Fruit fly (Drosophila melanogaster) whole organism, wandering third instar larva: ENCODE data around the gene CG42781.

Experiments
- Abd-B ChIP-seq: fragments of >200 bp; optimal IDR thresholded peaks from 2 replicates; lab custom pipeline; 2017; ENCODE audit warnings: missing biosample characterization, missing genetic modification characterization
- CG32264 ChIP-seq: fragments of 200-800 bp; sonication (Bioruptor generic); optimal IDR thresholded peaks from 2 replicates; lab custom pipeline; 2016; ENCODE audit warnings: missing biosample characterization, missing genetic modification characterization
- CG9705 ChIP-seq: fragments of 200-800 bp; sonication (Bioruptor generic); optimal IDR thresholded peaks from 2 replicates; lab custom pipeline; 2018; ENCODE audit warnings: missing biosample characterization, mild to moderate bottlenecking, missing genetic modification characterization
- CrebA ChIP-seq: fragments of 200-800 bp; sonication (Bioruptor generic); optimal IDR thresholded peaks from 2 replicates; lab custom pipeline; 2016; ENCODE audit warnings: missing biosample characterization, mild to moderate bottlenecking, missing genetic modification characterization, borderline replicate concordance
- Dfd ChIP-seq: fragments of >200 bp; optimal IDR thresholded peaks from 2 replicates; lab custom pipeline; 2017; ENCODE audit warnings: missing biosample characterization, missing genetic modification characterization
- Dif ChIP-seq: fragments of 200-275, 200-300 bp; sonication (Bioruptor generic); optimal IDR thresholded peaks from 2 replicates; lab custom pipeline; 2018; ENCODE audit warnings: missing biosample characterization, missing genetic modification characterization; ENCODE audit not compliant: partially characterized antibody
- GATAd ChIP-seq: sonication (Bioruptor generic); optimal IDR thresholded peaks from 2 replicates; lab custom pipeline; 2016; ENCODE audit warnings: missing biosample characterization, missing genetic modification characterization
- HLH106 ChIP-seq: fragments of 200-800 bp; optimal IDR thresholded peaks from 3 replicates; lab custom pipeline; 2019; ENCODE audit warnings: missing biosample characterization, mild to moderate bottlenecking, missing genetic modification characterization, moderate library complexity
- Hnf4 ChIP-seq: fragments of 200-800 bp; sonication (Bioruptor generic); optimal IDR thresholded peaks from 2 replicates; lab custom pipeline; 2016; ENCODE audit warnings: missing biosample characterization, mild to moderate bottlenecking, missing genetic modification characterization
- Hr78 ChIP-seq: fragments of >200 bp; optimal IDR thresholded peaks from 2 replicates; lab custom pipeline; 2017; ENCODE audit warnings: missing biosample characterization, missing genetic modification characterization
- Hr83 ChIP-seq: fragments of 200-300 bp; sonication (Bioruptor generic); optimal IDR thresholded peaks from 2 replicates; lab custom pipeline; 2016; ENCODE audit warnings: missing biosample characterization, mild to moderate bottlenecking, missing genetic modification characterization, moderate library complexity; ENCODE audit not compliant: poor library complexity, severe bottlenecking
- Jra ChIP-seq: sonication (Bioruptor generic); optimal IDR thresholded peaks from 2 replicates; lab custom pipeline; 2016; ENCODE audit warnings: missing biosample characterization, missing genetic modification characterization
- Mio ChIP-seq: sonication (Bioruptor generic); optimal IDR thresholded peaks from 2 replicates; lab custom pipeline; 2016; ENCODE audit warnings: missing biosample characterization, missing genetic modification characterization
- Myc ChIP-seq: fragments of >200 bp; optimal IDR thresholded peaks from 2 replicates; lab custom pipeline; 2017
- N ChIP-seq: fragments of >200 bp; optimal IDR thresholded peaks from 2 replicates; lab custom pipeline; 2018; ENCODE audit warnings: missing biosample characterization, missing external identifiers, missing genetic modification characterization
- OdsH ChIP-seq: fragments of 200-800 bp; sonication (Bioruptor generic); optimal IDR thresholded peaks from 2 replicates; lab custom pipeline; 2016; ENCODE audit warnings: missing biosample characterization, mild to moderate bottlenecking, missing genetic modification characterization
- Rel ChIP-seq, 2 experiments: fragments of 200-800 bp; sonication (Bioruptor generic) in 1 of 2; optimal IDR thresholded peaks; 2 replicates in 1 of 2; 3 replicates in 1 of 2; lab custom pipeline; 2016 to 2019; ENCODE audit warnings: mild to moderate bottlenecking in 2 of 2, missing biosample characterization in 2 of 2, missing genetic modification characterization in 2 of 2, moderate library complexity in 1 of 2
- Sp1 ChIP-seq: fragments of 200-800 bp; sonication (Bioruptor generic); optimal IDR thresholded peaks from 3 replicates; lab custom pipeline; 2019; ENCODE audit warnings: missing biosample characterization, mild to moderate bottlenecking, missing genetic modification characterization, moderate library complexity
- Vsx2 ChIP-seq: fragments of 200-300, 225-300 bp; sonication (Bioruptor generic); optimal IDR thresholded peaks from 2 replicates; lab custom pipeline; 2018; ENCODE audit warnings: missing biosample characterization, missing genetic modification characterization; ENCODE audit not compliant: partially characterized antibody
- br ChIP-seq: fragments of 200-800 bp; sonication (Bioruptor generic); optimal IDR thresholded peaks from 2 replicates; lab custom pipeline; 2016; ENCODE audit warnings: missing biosample characterization, missing genetic modification characterization
- brk ChIP-seq: fragments of 200-800 bp; sonication (Bioruptor generic); optimal IDR thresholded peaks from 2 replicates; lab custom pipeline; 2016; ENCODE audit warnings: missing biosample characterization, mild to moderate bottlenecking, missing genetic modification characterization
- dl ChIP-seq, 2 experiments: fragments of 175-275, 200-275 bp in 1 of 2; fragments of 200-275 bp in 1 of 2; sonication (Bioruptor generic); optimal IDR thresholded peaks; lab custom pipeline; 2018; ENCODE audit warnings: mild to moderate bottlenecking in 2 of 2, missing biosample characterization in 2 of 2, missing genetic modification characterization in 2 of 2, moderate library complexity in 2 of 2; ENCODE audit not compliant: partially characterized antibody in 2 of 2, insufficient read depth in 1 of 2
- dmrt93B ChIP-seq: fragments of 200-800 bp; sonication (Bioruptor generic); optimal IDR thresholded peaks from 2 replicates; lab custom pipeline; 2018; ENCODE audit warnings: missing biosample characterization, mild to moderate bottlenecking, missing genetic modification characterization
- dsf ChIP-seq: sonication (Bioruptor generic); optimal IDR thresholded peaks from 2 replicates; lab custom pipeline; 2016; ENCODE audit warnings: missing biosample characterization, missing genetic modification characterization, borderline replicate concordance
- ey ChIP-seq: fragments of 200-800 bp; sonication (Bioruptor generic); optimal IDR thresholded peaks from 2 replicates; lab custom pipeline; 2016; ENCODE audit warnings: missing biosample characterization, missing genetic modification characterization
- foxo ChIP-seq, 2 experiments: fragments of 200-800 bp; sonication (Bioruptor generic); optimal IDR thresholded peaks; 2 replicates in 1 of 2; 3 replicates in 1 of 2; lab custom pipeline; 2016 to 2017; ENCODE audit warnings: missing biosample characterization in 2 of 2, missing genetic modification characterization in 2 of 2
- fru ChIP-seq: fragments of 200-800 bp; sonication (Bioruptor generic); optimal IDR thresholded peaks from 3 replicates; lab custom pipeline; 2016; ENCODE audit warnings: missing biosample characterization, mild to moderate bottlenecking, missing genetic modification characterization
- h ChIP-seq: fragments of 200-800 bp; sonication (Bioruptor generic); optimal IDR thresholded peaks from 3 replicates; lab custom pipeline; 2016; ENCODE audit warnings: missing biosample characterization, mild to moderate bottlenecking, missing genetic modification characterization
- jim ChIP-seq: fragments of 175-275, 200-325 bp; sonication (Bioruptor generic); optimal IDR thresholded peaks from 2 replicates; lab custom pipeline; 2016; ENCODE audit warnings: missing biosample characterization, mild to moderate bottlenecking, missing genetic modification characterization
- lola ChIP-seq: fragments of >200 bp; optimal IDR thresholded peaks from 2 replicates; lab custom pipeline; 2017; ENCODE audit warnings: missing biosample characterization, missing genetic modification characterization
- pan ChIP-seq: fragments of >200 bp; optimal IDR thresholded peaks from 2 replicates; lab custom pipeline; 2017
- psq ChIP-seq: fragments of 200-800 bp; sonication (Bioruptor generic); optimal IDR thresholded peaks from 3 replicates; lab custom pipeline; 2017; ENCODE audit warnings: missing biosample characterization, mild to moderate bottlenecking, missing genetic modification characterization, moderate library complexity
- rgr ChIP-seq: fragments of 200-800 bp; sonication (Bioruptor generic); optimal IDR thresholded peaks from 3 replicates; lab custom pipeline; 2016; ENCODE audit warnings: missing biosample characterization, mild to moderate bottlenecking, missing genetic modification characterization
- sage ChIP-seq: fragments of 200-800 bp; sonication (Bioruptor generic); optimal IDR thresholded peaks from 2 replicates; lab custom pipeline; 2016; ENCODE audit warnings: missing biosample characterization, mild to moderate bottlenecking, missing genetic modification characterization
- sv ChIP-seq: fragments of 200-800 bp; sonication (Bioruptor generic); optimal IDR thresholded peaks from 3 replicates; lab custom pipeline; 2016; ENCODE audit warnings: missing biosample characterization, missing genetic modification characterization
- tai ChIP-seq: sonication (Bioruptor generic); optimal IDR thresholded peaks from 2 replicates; lab custom pipeline; 2016; ENCODE audit warnings: missing biosample characterization, missing genetic modification characterization
- usp ChIP-seq: fragments of >200 bp; optimal IDR thresholded peaks from 2 replicates; lab custom pipeline; 2017; ENCODE audit warnings: missing biosample characterization, missing genetic modification characterization
- woc ChIP-seq: sonication (Bioruptor generic); optimal IDR thresholded peaks from 2 replicates; lab custom pipeline; 2016; ENCODE audit warnings: missing biosample characterization, mild to moderate bottlenecking, missing genetic modification characterization

The CG42781 gene

DNA sequence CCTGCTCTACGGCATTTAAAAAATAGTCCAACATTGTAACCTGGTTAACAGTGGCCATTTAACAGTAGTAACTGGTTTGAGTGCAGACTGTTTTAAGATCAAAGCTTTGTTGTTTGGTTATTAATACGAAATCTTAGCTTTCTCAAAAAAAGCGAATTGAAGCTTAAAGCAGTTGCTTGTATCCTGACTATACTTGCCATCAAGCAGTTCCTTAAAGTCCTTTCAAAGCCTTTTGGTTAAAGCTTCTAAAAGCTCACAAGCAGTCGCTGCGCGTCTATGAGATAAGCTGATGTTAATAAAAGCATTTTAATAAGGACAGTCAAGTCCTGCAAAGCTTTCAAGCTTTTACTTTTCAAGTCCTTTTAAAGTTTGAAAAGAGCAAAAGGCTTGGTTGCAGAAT, 42.1 kb downstream of the CG42781 start:
- TF ChIP-seq fru (GFP tag; lab: Kevin White, UChicago) (peak; percentile 42), sv (no peak), Vsx2 (no peak), brk (GFP tag; lab: Kevin White, UChicago) (peak; percentile 39), sage (GFP tag; lab: Kevin White, UChicago) (no peak), psq (GFP tag; lab: Kevin White, UChicago) (no peak), CrebA (GFP tag; lab: Kevin White, UChicago) (no peak), foxo (GFP tag; optimal IDR thresholded peaks at IDR 0.05; lab: Kevin White, UChicago) (no peak)

DNA sequence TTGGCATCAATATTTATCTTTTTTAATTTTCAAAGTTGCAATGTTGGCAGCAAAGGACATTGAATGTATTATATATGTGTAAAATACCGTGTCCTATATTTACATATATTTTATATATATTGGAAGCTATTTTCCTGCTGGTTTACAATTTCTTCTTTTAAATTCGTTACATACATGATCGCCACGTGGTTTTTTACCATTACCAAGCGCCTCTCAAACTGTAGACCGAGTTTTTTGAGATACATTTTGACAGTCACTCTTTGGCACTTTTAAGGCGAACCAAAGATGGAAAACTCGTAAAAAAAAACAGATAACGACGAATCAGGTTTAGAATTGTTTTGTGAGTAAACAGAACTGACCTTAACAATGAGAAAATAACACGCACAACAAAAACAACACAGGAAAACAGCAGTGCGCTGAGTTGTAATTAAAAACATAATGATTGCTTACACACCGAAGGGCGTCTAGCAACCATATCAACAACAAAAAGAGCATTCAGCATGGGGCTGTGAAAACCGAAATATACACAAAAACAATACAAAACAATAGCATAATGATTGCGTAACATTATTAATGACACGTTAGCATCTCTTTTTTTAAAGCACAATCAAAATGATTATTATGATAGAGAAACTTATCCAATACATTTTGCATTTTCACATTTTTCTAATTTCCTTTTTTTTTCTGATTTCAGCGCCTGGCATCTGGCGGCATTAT, 43.0 kb downstream of the CG42781 start:
- TF ChIP-seq Vsx2 (no peak), sage (GFP tag; lab: Kevin White, UChicago) (no peak), Myc (lab: Kevin White, UChicago) (no peak), usp (no peak), Mio (GFP tag; lab: Kevin White, UChicago) (no peak), Dif (GFP tag; lab: Kevin White, UChicago) (no peak), Sp1 (GFP tag; lab: Kevin White, UChicago) (no peak), br (no peak), woc (GFP tag; lab: Kevin White, UChicago) (no peak), dmrt93B (GFP tag; lab: Kevin White, UChicago) (no peak), h (GFP tag; lab: Kevin White, UChicago) (no peak)
- TF ChIP-seq, all 38 proteins: peak for 0

DNA sequence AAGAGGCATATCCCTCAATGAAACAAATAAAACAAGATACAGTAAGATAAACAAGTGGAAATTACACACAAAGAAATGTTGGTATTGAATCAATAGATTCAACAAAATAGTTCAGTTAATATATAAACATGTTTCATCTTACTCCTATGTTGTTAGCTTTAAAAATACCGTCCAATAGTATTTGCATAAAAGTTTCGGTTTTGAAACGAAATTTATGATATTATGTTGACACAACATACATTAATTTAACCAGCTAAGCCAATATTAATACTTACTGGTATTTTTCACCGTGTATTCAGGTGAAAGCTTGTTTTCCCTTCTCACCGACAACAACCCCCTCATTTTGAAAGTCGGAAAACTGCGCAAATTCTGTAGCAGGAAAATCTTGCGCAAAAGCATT, 44.3 kb downstream of the CG42781 start:
- TF ChIP-seq brk (GFP tag; lab: Kevin White, UChicago): no peak
- no peak for TF ChIP-seq jim (GFP tag; lab: Kevin White, UChicago)
- TF ChIP-seq N: no peak
- TF ChIP-seq br: no peak
- TF ChIP-seq HLH106: peak; percentile 33
- TF ChIP-seq sv: peak; percentile 0
- no peak for TF ChIP-seq Myc (lab: Kevin White, UChicago)
- peak; percentile 0 for TF ChIP-seq rgr (GFP tag; lab: Kevin White, UChicago)
- no peak for TF ChIP-seq CG32264 (GFP tag; lab: Kevin White, UChicago)
- no peak for TF ChIP-seq Rel (GFP tag; optimal IDR thresholded peaks at IDR 0.05; lab: Kevin White, UChicago)
- no peak for TF ChIP-seq Rel (tag; optimal IDR thresholded peaks at IDR 0.05; lab: Kevin White, UChicago)
- TF ChIP-seq dmrt93B (GFP tag; lab: Kevin White, UChicago): no peak
- no peak for TF ChIP-seq Jra (GFP tag; lab: Kevin White, UChicago)
- no peak for TF ChIP-seq dl (GFP tag; optimal IDR thresholded peaks at IDR 0.05; lab: Kevin White, UChicago; ENCODE audit: insufficient read depth in 1 of 2, partially characterized antibody in 2 of 2)
- no peak for TF ChIP-seq h (GFP tag; lab: Kevin White, UChicago)
- no peak for TF ChIP-seq Mio (GFP tag; lab: Kevin White, UChicago)
- TF ChIP-seq Dfd: no peak
- TF ChIP-seq psq (GFP tag; lab: Kevin White, UChicago): no peak
- TF ChIP-seq Abd-B (GFP tag; lab: Kevin White, UChicago): no peak
- no peak for TF ChIP-seq GATAd
- peak; percentile 0 for TF ChIP-seq Sp1 (GFP tag; lab: Kevin White, UChicago)
- no peak for TF ChIP-seq usp
- no peak for TF ChIP-seq OdsH (GFP tag; lab: Kevin White, UChicago)
- no peak for TF ChIP-seq Hnf4 (GFP tag; lab: Kevin White, UChicago)
- TF ChIP-seq Hr83 (GFP tag; lab: Kevin White, UChicago): no peak
- TF ChIP-seq Dif (GFP tag; lab: Kevin White, UChicago): no peak
- TF ChIP-seq Vsx2: no peak
- no peak for TF ChIP-seq dsf (GFP tag; lab: Kevin White, UChicago)
- TF ChIP-seq CG9705 (GFP tag; lab: Kevin White, UChicago): no peak
- peak; percentile 22 for TF ChIP-seq fru (GFP tag; lab: Kevin White, UChicago)
- no peak for TF ChIP-seq CrebA (GFP tag; lab: Kevin White, UChicago)
- no peak for TF ChIP-seq ey (GFP tag; lab: Kevin White, UChicago)
- no peak for TF ChIP-seq pan (lab: Kevin White, UChicago)
- TF ChIP-seq lola: no peak
- TF ChIP-seq woc (GFP tag; lab: Kevin White, UChicago): no peak
- no peak for TF ChIP-seq tai
- TF ChIP-seq foxo (GFP tag; optimal IDR thresholded peaks at IDR 0.05; lab: Kevin White, UChicago): peak in 1 of 2 experiments; percentile 22
- no peak for TF ChIP-seq Hr78 (GFP tag; lab: Kevin White, UChicago)
- TF ChIP-seq sage (GFP tag; lab: Kevin White, UChicago): no peak
